Worm (Caenorhabditis elegans): ENCODE measurements around the gene otub-1.

The otub-1 gene

ce11 chrV:15065068-15065744 is 892 bp upstream of the otub-1 start, which contains the start of gene C25D7.9:
C25D7.9 (plus strand) TSS chrV:15065135.
- TF ChIP-seq pax-1 (tag; optimal IDR thresholded peaks at IDR 0.05) (no peak), elt-2 (tag; optimal IDR thresholded peaks at IDR 0.05) (no peak), odd-2 (tag; optimal IDR thresholded peaks at IDR 0.05) (no peak), ref-2 (tag; optimal IDR thresholded peaks at IDR 0.05) (peak; percentile 22), dve-1 (tag; optimal IDR thresholded peaks at IDR 0.05) (no peak), elt-4 (tag; optimal IDR thresholded peaks at IDR 0.05) (no peak), fkh-10 (GFP tag; optimal IDR thresholded peaks at IDR 0.05) (no peak), ceh-34 (tag; optimal IDR thresholded peaks at IDR 0.05) (peak; percentile 32), tbx-2 (tag; optimal IDR thresholded peaks at IDR 0.05) (peak; percentile 40), ceh-9 (tag; optimal IDR thresholded peaks at IDR 0.05) (no peak), nfya-1 (tag; optimal IDR thresholded peaks at IDR 0.05) (no peak), T23F11.4 (GFP tag; optimal IDR thresholded peaks at IDR 0.05) (no peak), sdc-2 (tag; optimal IDR thresholded peaks at IDR 0.05) (peak; percentile 20), unc-42 (tag; optimal IDR thresholded peaks at IDR 0.05) (peak; percentile 47), ztf-16 (tag; optimal IDR thresholded peaks at IDR 0.05) (no peak), ceh-31 (tag; optimal IDR thresholded peaks at IDR 0.05) (peak; percentile 65), nhr-232 (tag; optimal IDR thresholded peaks at IDR 0.05) (no peak), ceh-19 (GFP tag; optimal IDR thresholded peaks at IDR 0.05) (peak; percentile 46), fkh-6 (tag; optimal IDR thresholded peaks at IDR 0.05) (no peak), unc-86 (tag; optimal IDR thresholded peaks at IDR 0.05) (no peak), lim-6 (tag; optimal IDR thresholded peaks at IDR 0.05) (no peak), hlh-6 (tag; optimal IDR thresholded peaks at IDR 0.05) (peak; percentile 16), unc-3 (GFP tag; conservative IDR thresholded peaks at IDR 0.05) (no peak), unc-3 (tag; optimal IDR thresholded peaks at IDR 0.05) (no peak), rnt-1 (tag; optimal IDR thresholded peaks at IDR 0.05) (no peak), sox-4 (tag; optimal IDR thresholded peaks at IDR 0.05) (no peak), nhr-11 (tag; optimal IDR thresholded peaks at IDR 0.05) (no peak), ceh-24 (tag; optimal IDR thresholded peaks at IDR 0.05) (no peak), C08G9.2 (tag; optimal IDR thresholded peaks at IDR 0.05) (no peak), pha-4 (tag; optimal IDR thresholded peaks at IDR 0.05) (no peak), K02D7.2 (tag; optimal IDR thresholded peaks at IDR 0.05) (no peak), dmd-4 (tag; optimal IDR thresholded peaks at IDR 0.05; ENCODE audit: borderline replicate concordance) (no peak), F13H6.1 (tag; optimal IDR thresholded peaks at IDR 0.05) (no peak), ceh-48 (tag; optimal IDR thresholded peaks at IDR 0.05) (peak; percentile 90), Y22D7AL.16 (tag; optimal IDR thresholded peaks at IDR 0.05) (no peak), pqm-1 (tag; optimal IDR thresholded peaks at IDR 0.05) (no peak), ceh-45 (GFP tag; IDR thresholded peaks at IDR 0.05) (no peak), npax-4 (tag; optimal IDR thresholded peaks at IDR 0.05) (no peak), ceh-22 (tag; optimal IDR thresholded peaks at IDR 0.05) (no peak), sox-2 (GFP tag; IDR thresholded peaks at IDR 0.05) (no peak; the same call in none of the 2 replicates), unc-55 (GFP tag; optimal IDR thresholded peaks at IDR 0.05) (no peak), ets-4 (tag; optimal IDR thresholded peaks at IDR 0.05) (peak; percentile 61), hlh-13 (GFP tag; optimal IDR thresholded peaks at IDR 0.05) (no peak)

- TF ChIP-seq fax-1 (tag; optimal IDR thresholded peaks at IDR 0.05) (no peak), T23F11.4 (GFP tag; optimal IDR thresholded peaks at IDR 0.05) (no peak), nfya-1 (tag; optimal IDR thresholded peaks at IDR 0.05) (no peak), odd-2 (tag; optimal IDR thresholded peaks at IDR 0.05) (no peak), zip-5 (tag; optimal IDR thresholded peaks at IDR 0.05) (no peak), syd-9 (tag; optimal IDR thresholded peaks at IDR 0.05) (no peak), ceh-18 (tag; optimal IDR thresholded peaks at IDR 0.05) (no peak), tbx-7 (tag; optimal IDR thresholded peaks at IDR 0.05) (no peak), pax-1 (tag; optimal IDR thresholded peaks at IDR 0.05) (no peak), unc-55 (GFP tag; optimal IDR thresholded peaks at IDR 0.05) (no peak), ceh-19 (GFP tag; optimal IDR thresholded peaks at IDR 0.05) (no peak), pag-3 (tag; optimal IDR thresholded peaks at IDR 0.05; ENCODE audit: borderline replicate concordance) (no peak), Y22D7AL.16 (tag; optimal IDR thresholded peaks at IDR 0.05) (no peak), hlh-6 (tag; optimal IDR thresholded peaks at IDR 0.05) (no peak), F13H6.1 (tag; optimal IDR thresholded peaks at IDR 0.05) (no peak), ceh-6 (GFP tag; optimal IDR thresholded peaks at IDR 0.05) (no peak), ceh-45 (GFP tag; IDR thresholded peaks at IDR 0.05) (no peak)
Observed at ce11 chrV:15067165-15067564, 1.1 kb downstream of the otub-1 start, which contains the start of gene C25D7.10. C25D7.10 (plus strand) TSS chrV:15067465.
